Comparison of ENCODE assay signal across 2 worm cellular contexts in genomic region chrIV:7709701-7710100, ce11.
TF ChIP-seq lines count a peak whose summit lies in the region.

Gene mrpl-1, minus strand, starts transcription at chrIV:7709701.
Gene emc-6, minus strand, starts transcription at chrIV:7709736.
Gene mrps-24, plus strand, starts transcription at chrIV:7710045.

TF ChIP-seq in whole organism, L1 larva, 84 proteins besides CTCF, POLR2A, EP300 and RAD21 (continued from another document):
- TF ChIP-seq snu-23 (GFP tag; optimal IDR thresholded peaks at IDR 0.05; lab: Kevin White, UChicago) (peak; percentile 73), hlh-17 (GFP tag; optimal IDR thresholded peaks at IDR 0.05; lab: Kevin White, UChicago; ENCODE audit: borderline replicate concordance) (no peak), unc-30 (tag; optimal IDR thresholded peaks at IDR 0.05; lab: Kevin White, UChicago) (no peak), mdl-1 (tag; optimal IDR thresholded peaks at IDR 0.05; lab: Kevin White, UChicago) (no peak), nhr-47 (tag; optimal IDR thresholded peaks at IDR 0.05; lab: Kevin White, UChicago) (no peak), C16A3.4 (tag; optimal IDR thresholded peaks at IDR 0.05; lab: Kevin White, UChicago) (peak; percentile 82), egl-13 (tag; optimal IDR thresholded peaks at IDR 0.05; lab: Kevin White, UChicago) (peak; percentile 35), alr-1 (tag; optimal IDR thresholded peaks at IDR 0.05; lab: Kevin White, UChicago; ENCODE audit: borderline replicate concordance) (no peak), ceh-82 (tag; optimal IDR thresholded peaks at IDR 0.05; lab: Kevin White, UChicago) (peak in 2 of 3 experiments; percentile 50 to 55), snpc-4 (tag; optimal IDR thresholded peaks at IDR 0.05; lab: Kevin White, UChicago) (peak; percentile 31), sox-4 (tag; optimal IDR thresholded peaks at IDR 0.05; lab: Kevin White, UChicago) (no peak), tlp-1 (tag; optimal IDR thresholded peaks at IDR 0.05; lab: Kevin White, UChicago) (no peak), zag-1 (tag; optimal IDR thresholded peaks at IDR 0.05; lab: Kevin White, UChicago) (no peak), unc-62 (GFP tag; optimal IDR thresholded peaks at IDR 0.05; lab: Kevin White, UChicago) (no peak), fkh-4 (tag; optimal IDR thresholded peaks at IDR 0.05; lab: Kevin White, UChicago; ENCODE audit: borderline replicate concordance) (no peak), nhr-71 (tag; optimal IDR thresholded peaks at IDR 0.05; lab: Kevin White, UChicago) (peak; percentile 76), lin-15B (tag; optimal IDR thresholded peaks at IDR 0.05; lab: Kevin White, UChicago) (peak; percentile 74), jun-1 (tag; optimal IDR thresholded peaks at IDR 0.05; lab: Kevin White, UChicago) (no peak), lin-35 (GFP tag; optimal IDR thresholded peaks at IDR 0.05; lab: Kevin White, UChicago) (peak; percentile 67 to 75), pag-3 (tag; optimal IDR thresholded peaks at IDR 0.05; lab: Kevin White, UChicago; ENCODE audit: borderline replicate concordance, insufficient read depth) (no peak), C34B4.2 (tag; optimal IDR thresholded peaks at IDR 0.05; lab: Kevin White, UChicago) (no peak), ama-1 (optimal IDR thresholded peaks at IDR 0.05; lab: Kevin White, UChicago) (no peak), blmp-1 (tag; optimal IDR thresholded peaks at IDR 0.05; lab: Kevin White, UChicago) (peak; percentile 50), efl-1 (optimal IDR thresholded peaks at IDR 0.05; lab: Kevin White, UChicago) (peak; percentile 58 to 67), efl-1 (GFP tag; optimal IDR thresholded peaks at IDR 0.05 in 1 of 2; lab: Kevin White, UChicago) (peak; percentile 69 to 94), dsc-1 (tag; optimal IDR thresholded peaks at IDR 0.05; lab: Kevin White, UChicago) (peak; percentile 28), mef-2 (tag; optimal IDR thresholded peaks at IDR 0.05; lab: Kevin White, UChicago) (no peak), ceh-63 (GFP tag; optimal IDR thresholded peaks at IDR 0.05; lab: Kevin White, UChicago) (no peak), C04F5.9 (tag; optimal IDR thresholded peaks at IDR 0.05; lab: Kevin White, UChicago) (no peak), tbx-2 (tag; optimal IDR thresholded peaks at IDR 0.05; lab: Kevin White, UChicago) (peak; percentile 56), nhr-90 (tag; optimal IDR thresholded peaks at IDR 0.05; lab: Kevin White, UChicago; ENCODE audit: poor library complexity) (peak; percentile 56), pax-3 (tag; optimal IDR thresholded peaks at IDR 0.05; lab: Kevin White, UChicago) (no peak), irx-1 (tag; optimal IDR thresholded peaks at IDR 0.05; lab: Kevin White, UChicago) (no peak), F16B12.6 (tag; optimal IDR thresholded peaks at IDR 0.05; lab: Kevin White, UChicago) (peak; percentile 84), mab-9 (GFP tag; IDR thresholded peaks at IDR 0.05; lab: Robert Waterston, UW) (no peak), isw-1 (GFP tag; IDR thresholded peaks at IDR 0.05; lab: Robert Waterston, UW) (no peak; the same call in 1 of the 2 replicates), swsn-7 (tag; optimal IDR thresholded peaks at IDR 0.05; lab: Kevin White, UChicago) (peak; percentile 68), ces-1 (GFP tag; optimal IDR thresholded peaks at IDR 0.05; lab: Kevin White, UChicago) (no peak), ceh-88 (GFP tag; IDR thresholded peaks at IDR 0.05; lab: Robert Waterston, UW) (no peak), zip-4 (GFP tag; optimal IDR thresholded peaks at IDR 0.05; lab: Kevin White, UChicago) (no peak), nhr-84 (tag; optimal IDR thresholded peaks at IDR 0.05; lab: Kevin White, UChicago) (no peak), ztf-11 (tag; optimal IDR thresholded peaks at IDR 0.05; lab: Kevin White, UChicago) (no peak), ceh-90 (tag; optimal IDR thresholded peaks at IDR 0.05; lab: Kevin White, UChicago) (no peak), nhr-11 (tag; optimal IDR thresholded peaks at IDR 0.05; lab: Kevin White, UChicago) (no peak), pqm-1 (tag; optimal IDR thresholded peaks at IDR 0.05; lab: Kevin White, UChicago) (no peak), xbp-1 (tag; optimal IDR thresholded peaks at IDR 0.05; lab: Kevin White, UChicago) (peak; percentile 68), fkh-10 (GFP tag; optimal IDR thresholded peaks at IDR 0.05; lab: Kevin White, UChicago) (no peak), nhr-12 (tag; optimal IDR thresholded peaks at IDR 0.05; lab: Kevin White, UChicago) (no peak), nhr-85 (tag; lab: Kevin White, UChicago) (no peak), sup-37 (GFP tag; optimal IDR thresholded peaks at IDR 0.05; lab: Kevin White, UChicago) (no peak), nhr-19 (GFP tag; conservative IDR thresholded peaks at IDR 0.05; lab: Robert Waterston, UW) (peak; percentile 58), efl-3 (GFP tag; optimal IDR thresholded peaks at IDR 0.05; lab: Kevin White, UChicago) (no peak), hlh-4 (tag; optimal IDR thresholded peaks at IDR 0.05; lab: Kevin White, UChicago) (no peak), lin-39 (tag; optimal IDR thresholded peaks at IDR 0.05; lab: Kevin White, UChicago) (no peak), lsy-2 (tag; optimal IDR thresholded peaks at IDR 0.05; lab: Kevin White, UChicago) (peak; percentile 78 to 85), ztf-4 (tag; optimal IDR thresholded peaks at IDR 0.05; lab: Kevin White, UChicago) (no peak), nhr-237 (tag; optimal IDR thresholded peaks at IDR 0.05; lab: Kevin White, UChicago) (no peak), lin-14 (GFP tag; optimal IDR thresholded peaks at IDR 0.05; lab: Kevin White, UChicago) (peak; percentile 71), nhr-76 (tag; optimal IDR thresholded peaks at IDR 0.05; lab: Kevin White, UChicago) (no peak), unc-130 (tag; optimal IDR thresholded peaks at IDR 0.05; lab: Kevin White, UChicago) (peak; percentile 44), aha-1 (tag; optimal IDR thresholded peaks at IDR 0.05; lab: Kevin White, UChicago) (no peak), egl-27 (tag; optimal IDR thresholded peaks at IDR 0.05; lab: Kevin White, UChicago) (no peak), nhr-28 (tag; optimal IDR thresholded peaks at IDR 0.05; lab: Kevin White, UChicago) (no peak), ceh-8 (GFP tag; optimal IDR thresholded peaks at IDR 0.05; lab: Kevin White, UChicago) (no peak), elt-3 (tag; optimal IDR thresholded peaks at IDR 0.05; lab: Kevin White, UChicago) (peak in 1 of 6 experiments; percentile 16), grh-1 (GFP tag; IDR thresholded peaks at IDR 0.05; lab: Robert Waterston, UW) (no peak), fkh-8 (tag; optimal IDR thresholded peaks at IDR 0.05; lab: Kevin White, UChicago) (peak; percentile 18)

TF ChIP-seq in whole organism, L3 larva, 47 proteins besides CTCF, POLR2A, EP300 and RAD21 (continued from another document):
- no peak for TF ChIP-seq R02D3.7 (tag; optimal IDR thresholded peaks at IDR 0.05; lab: Kevin White, UChicago)
- TF ChIP-seq nhr-67 (tag; optimal IDR thresholded peaks at IDR 0.05; lab: Kevin White, UChicago), result no peak
- TF ChIP-seq ztf-11 (tag; optimal IDR thresholded peaks at IDR 0.05; lab: Kevin White, UChicago), result no peak
- TF ChIP-seq egl-27 (tag; optimal IDR thresholded peaks at IDR 0.05; lab: Kevin White, UChicago), result no peak
- peak; percentile 35 for TF ChIP-seq elt-2 (tag; optimal IDR thresholded peaks at IDR 0.05; lab: Kevin White, UChicago)
- TF ChIP-seq nfya-1 (tag; optimal IDR thresholded peaks at IDR 0.05; lab: Kevin White, UChicago; ENCODE audit: insufficient read depth), result peak; percentile 68
- TF ChIP-seq ZK546.5 (tag; optimal IDR thresholded peaks at IDR 0.05; lab: Kevin White, UChicago), result no peak
- no peak for TF ChIP-seq unc-39 (tag; optimal IDR thresholded peaks at IDR 0.05; lab: Kevin White, UChicago)
- TF ChIP-seq pqm-1 (tag; optimal IDR thresholded peaks at IDR 0.05; lab: Kevin White, UChicago), result peak; percentile 34
- TF ChIP-seq fos-1 (tag; optimal IDR thresholded peaks at IDR 0.05; lab: Kevin White, UChicago), result no peak
- TF ChIP-seq nhr-76 (tag; optimal IDR thresholded peaks at IDR 0.05; lab: Kevin White, UChicago), result no peak
- TF ChIP-seq lin-39 (tag; optimal IDR thresholded peaks at IDR 0.05; lab: Kevin White, UChicago), result no peak
- TF ChIP-seq nhr-43 (tag; optimal IDR thresholded peaks at IDR 0.05; lab: Kevin White, UChicago; ENCODE audit: poor library complexity, severe bottlenecking), result no peak
- TF ChIP-seq ztf-4 (tag; optimal IDR thresholded peaks at IDR 0.05; lab: Kevin White, UChicago), result no peak
- no peak for TF ChIP-seq elt-1 (tag; optimal IDR thresholded peaks at IDR 0.05; lab: Kevin White, UChicago)
- TF ChIP-seq ceh-16 (tag; optimal IDR thresholded peaks at IDR 0.05; lab: Kevin White, UChicago), result no peak
- no peak for TF ChIP-seq nhr-28 (tag; optimal IDR thresholded peaks at IDR 0.05; lab: Kevin White, UChicago)
- no peak for TF ChIP-seq egl-5 (tag; optimal IDR thresholded peaks at IDR 0.05; lab: Kevin White, UChicago)
- TF ChIP-seq nhr-237 (tag; optimal IDR thresholded peaks at IDR 0.05; lab: Kevin White, UChicago), result no peak
- TF ChIP-seq sea-2 (GFP tag; optimal IDR thresholded peaks at IDR 0.05; lab: Kevin White, UChicago), result no peak
- TF ChIP-seq aly-2 (tag; optimal IDR thresholded peaks at IDR 0.05; lab: Kevin White, UChicago), result no peak
- no peak for TF ChIP-seq mdl-1 (tag; optimal IDR thresholded peaks at IDR 0.05; lab: Kevin White, UChicago)
- no peak for TF ChIP-seq nhr-11 (tag; optimal IDR thresholded peaks at IDR 0.05; lab: Kevin White, UChicago)
- TF ChIP-seq elt-3 (tag; optimal IDR thresholded peaks at IDR 0.05; lab: Kevin White, UChicago), result no peak
- TF ChIP-seq fkh-2 (tag; optimal IDR thresholded peaks at IDR 0.05; lab: Kevin White, UChicago), result no peak
- no peak for TF ChIP-seq jun-1 (tag; optimal IDR thresholded peaks at IDR 0.05; lab: Kevin White, UChicago)
- no peak for TF ChIP-seq zag-1 (tag; optimal IDR thresholded peaks at IDR 0.05; lab: Kevin White, UChicago)
